Worm (Caenorhabditis elegans) whole organism, young adult: ENCODE measurements around the gene fbxa-153.

ENCODE experiments used
- egl-44 ChIP-seq: fragments of 200-800 bp; sonication (Bioruptor generic); IDR thresholded peaks from 2 replicates; pipeline ENCODE4 v1.3.6; 2022; ENCODE audit warnings: missing genetic modification reagents, missing genetic modification characterization, missing compliant biosample characterization
- hsf-1 ChIP-seq: fragments of 200-800 bp; sonication (Bioruptor generic); IDR thresholded peaks from 2 replicates; pipeline ENCODE4 v1.3.6; 2022; ENCODE audit warnings: missing genetic modification reagents, missing genetic modification characterization, missing compliant biosample characterization
- let-607 ChIP-seq, 2 experiments: fragments of 200-800 bp in 1 of 2; sonication (Bioruptor generic) in 1 of 2; sonication (generic microtip) in 1 of 2; optimal IDR thresholded peaks; 2 replicates each; lab custom pipeline; 2016 to 2018; ENCODE audit warnings: mild to moderate bottlenecking in 2 of 2, missing compliant biosample characterization in 2 of 2, missing genetic modification characterization in 2 of 2, moderate library complexity in 2 of 2, missing genotype in 1 of 2
- madf-3 ChIP-seq: fragments of 200-800 bp; sonication (Bioruptor generic); IDR thresholded peaks from 2 replicates; pipeline ENCODE4 v1.3.6; 2022; ENCODE audit warnings: missing genetic modification reagents, missing genetic modification characterization, missing compliant biosample characterization
- snpc-4 ChIP-seq, 5 experiments: fragments of 150-350 bp in 1 of 5; sonication (generic microtip) in 4 of 5; optimal IDR thresholded peaks; 2 replicates each; lab custom pipeline; 2014 to 2018; ENCODE audit warnings: missing genetic modification characterization in 5 of 5, missing biosample characterization in 3 of 5, antibody characterized with exemption in 2 of 5, mild to moderate bottlenecking in 2 of 5, missing compliant biosample characterization in 2 of 5, missing genotype in 2 of 5, moderate library complexity in 2 of 5, missing genetic modification reagents in 1 of 5
- tlf-1 ChIP-seq: fragments of 200-800 bp; sonication (Bioruptor generic); optimal IDR thresholded peaks from 2 replicates; lab custom pipeline; 2018; ENCODE audit warnings: mild to moderate bottlenecking, missing genetic modification characterization, missing compliant biosample characterization
- zfh-2 ChIP-seq: fragments of 200-800 bp; sonication (Bioruptor generic); conservative IDR thresholded peaks from 2 replicates; pipeline ENCODE4 v1.3.6; 2022; ENCODE audit warnings: missing genetic modification reagents, missing genetic modification characterization, missing compliant biosample characterization
- ztf-25 ChIP-seq: fragments of 200-800 bp; sonication (Bioruptor generic); IDR thresholded peaks from 2 replicates; pipeline ENCODE4 v1.3.6; 2022; ENCODE audit warnings: missing genetic modification reagents, missing genetic modification characterization, missing compliant biosample characterization
- ztf-3 ChIP-seq: fragments of 200-800 bp; sonication (Bioruptor generic); optimal IDR thresholded peaks from 2 replicates; lab custom pipeline; 2018; ENCODE audit warnings: mild to moderate bottlenecking, missing genetic modification characterization, missing compliant biosample characterization

DNA sequence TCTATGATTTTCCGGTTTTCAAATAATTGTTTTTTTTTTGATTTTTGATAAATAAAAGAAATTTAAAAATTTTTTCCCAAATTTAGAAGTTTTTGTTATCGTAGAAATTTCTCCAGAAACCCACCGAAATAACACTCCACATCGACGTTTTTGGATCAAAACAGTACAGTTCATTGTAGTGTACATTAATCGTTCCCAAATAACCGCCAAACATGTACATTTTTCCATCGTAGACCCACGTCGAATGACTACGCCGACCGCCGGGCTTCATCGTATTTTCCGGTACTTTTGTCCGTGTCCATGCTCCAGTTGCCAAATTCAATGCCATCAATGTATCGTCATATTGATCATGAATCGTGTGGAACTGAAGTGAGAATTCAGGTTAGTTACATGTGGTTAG is 43.9 kb upstream of the fbxa-153 start, which contains the start of gene F53E4.2:
- no peak for TF ChIP-seq egl-44
- no peak for TF ChIP-seq tlf-1 (GFP tag; lab: Kevin White, UChicago)
- TF ChIP-seq ztf-3 (GFP tag; lab: Kevin White, UChicago) = no peak
- TF ChIP-seq zfh-2 (GFP tag; lab: Robert Waterston, UW) = no peak
- no peak for TF ChIP-seq hsf-1 (GFP tag; lab: Robert Waterston, UW)
- TF ChIP-seq let-607 (tag; optimal IDR thresholded peaks at IDR 0.05; lab: Kevin White, UChicago) = no peak
- no peak for TF ChIP-seq madf-3 (GFP tag; lab: Robert Waterston, UW)
- TF ChIP-seq snpc-4 (GFP tag; optimal IDR thresholded peaks at IDR 0.05; lab: Kevin White, UChicago) = no peak
- TF ChIP-seq snpc-4 (tag; optimal IDR thresholded peaks at IDR 0.05; lab: Kevin White, UChicago) = no peak
- TF ChIP-seq ztf-25 (GFP tag; lab: Robert Waterston, UW) = no peak
